Fruit fly (Drosophila melanogaster) whole organism, embryonic: ENCODE results near the gene ninaE.

Experiments used
- Adf1 ChIP-seq: fragments of 200-800 bp; sonication (Bioruptor generic); IDR thresholded peaks from 2 replicates; pipeline ENCODE4 v1.3.6; 2022; ENCODE audit warnings: missing biosample characterization, missing genetic modification characterization
- Aef1 ChIP-seq: fragments of 200-800 bp; sonication (Bioruptor generic); IDR thresholded peaks from 3 replicates; pipeline ENCODE4 v1.3.6; 2022; ENCODE audit warnings: missing biosample characterization, missing genetic modification characterization
- CG10209 ChIP-seq: fragments of 200-800 bp; sonication (Bioruptor generic); optimal IDR thresholded peaks from 3 replicates; lab custom pipeline; 2017; ENCODE audit warnings: missing biosample characterization, mild to moderate bottlenecking, missing genetic modification characterization, missing genetic modification reagents
- CG11560 ChIP-seq: fragments of 200-800 bp; sonication (Bioruptor generic); IDR thresholded peaks from 3 replicates; pipeline ENCODE4 v1.3.6; 2022; ENCODE audit warnings: missing biosample characterization, missing genetic modification characterization
- CG11695 ChIP-seq: fragments of 200-800 bp; sonication (Bioruptor generic); IDR thresholded peaks from 3 replicates; pipeline ENCODE4 v1.3.6; 2022; ENCODE audit warnings: missing biosample characterization, missing genetic modification characterization
- CG12104 ChIP-seq: fragments of 200-800 bp; sonication (Bioruptor generic); optimal IDR thresholded peaks from 3 replicates; lab custom pipeline; 2016; ENCODE audit warnings: missing biosample characterization, missing genetic modification characterization
- CG12942 ChIP-seq: fragments of 200-800 bp; sonication (Bioruptor generic); optimal IDR thresholded peaks from 3 replicates; lab custom pipeline; 2016; ENCODE audit warnings: missing biosample characterization, missing genetic modification characterization
- CG13123 ChIP-seq: fragments of 200-800 bp; sonication (Bioruptor generic); optimal IDR thresholded peaks from 2 replicates; lab custom pipeline; 2016; ENCODE audit warnings: missing biosample characterization, missing genetic modification characterization
- CG13287 ChIP-seq: fragments of 200-800 bp; sonication (Bioruptor generic); IDR thresholded peaks from 2 replicates; pipeline ENCODE4 v1.3.6; 2022; ENCODE audit warnings: missing biosample characterization, missing genetic modification characterization; ENCODE audit not compliant: partially characterized antibody
- CG13624 ChIP-seq: fragments of 200-800 bp; sonication (Bioruptor generic); optimal IDR thresholded peaks from 2 replicates; lab custom pipeline; 2016; ENCODE audit warnings: missing biosample characterization, missing genetic modification characterization
- CG15601 ChIP-seq: fragments of 200-800 bp; sonication (Bioruptor generic); optimal IDR thresholded peaks from 3 replicates; lab custom pipeline; 2019; ENCODE audit warnings: missing biosample characterization, mild to moderate bottlenecking, missing genetic modification characterization, moderate library complexity
- CG1602 ChIP-seq: fragments of 200-800 bp; sonication (Bioruptor generic); optimal IDR thresholded peaks from 3 replicates; lab custom pipeline; 2016; ENCODE audit warnings: missing biosample characterization, missing genetic modification characterization
- CG16863 ChIP-seq: fragments of 200-800 bp; sonication (Bioruptor generic); optimal IDR thresholded peaks from 3 replicates; lab custom pipeline; 2016; ENCODE audit warnings: missing biosample characterization, missing genetic modification characterization
- CG18262 ChIP-seq: fragments of 200-800 bp; optimal IDR thresholded peaks from 3 replicates; lab custom pipeline; 2019; ENCODE audit warnings: missing biosample characterization, mild to moderate bottlenecking, missing genetic modification characterization, moderate library complexity
- CG2889 ChIP-seq: fragments of 200-800 bp; sonication (Bioruptor generic); IDR thresholded peaks from 3 replicates; pipeline ENCODE4 v1.3.6; 2022; ENCODE audit warnings: missing biosample characterization, missing genetic modification characterization
- CG33557 ChIP-seq: fragments of 200-800 bp; sonication (Bioruptor generic); optimal IDR thresholded peaks from 2 replicates; lab custom pipeline; 2019; ENCODE audit warnings: missing biosample characterization, mild to moderate bottlenecking, missing genetic modification characterization, moderate library complexity
- CG34376 ChIP-seq: fragments of 200-800 bp; sonication (Bioruptor generic); optimal IDR thresholded peaks from 2 replicates; lab custom pipeline; 2018; ENCODE audit warnings: missing biosample characterization, mild to moderate bottlenecking, missing genetic modification characterization
- CG3847 ChIP-seq: fragments of 200-800 bp; sonication (Bioruptor generic); IDR thresholded peaks from 2 replicates; pipeline ENCODE4 v1.3.6; 2022; ENCODE audit warnings: missing biosample characterization, missing genetic modification characterization
- CG42726 ChIP-seq: fragments of 200-800 bp; sonication (Bioruptor generic); IDR thresholded peaks from 2 replicates; pipeline ENCODE4 v1.3.6; 2022; ENCODE audit warnings: missing biosample characterization, missing genetic modification characterization; ENCODE audit not compliant: partially characterized antibody
- CG4282 ChIP-seq: fragments of 200-800 bp; sonication (Bioruptor generic); optimal IDR thresholded peaks from 2 replicates; lab custom pipeline; 2016; ENCODE audit warnings: missing biosample characterization, missing genetic modification characterization
- CG5245 ChIP-seq: fragments of 200-800 bp; sonication (Bioruptor generic); optimal IDR thresholded peaks from 3 replicates; lab custom pipeline; 2016; ENCODE audit warnings: missing biosample characterization, missing genetic modification characterization
- CG6854 ChIP-seq: fragments of 200-800 bp; sonication (Bioruptor generic); optimal IDR thresholded peaks from 3 replicates; lab custom pipeline; 2017; ENCODE audit warnings: missing biosample characterization, mild to moderate bottlenecking, missing genetic modification characterization
- CG7556 ChIP-seq: fragments of 200-800 bp; sonication (Bioruptor generic); optimal IDR thresholded peaks from 2 replicates; lab custom pipeline; 2017; ENCODE audit warnings: missing biosample characterization, mild to moderate bottlenecking, missing genetic modification characterization
- CG7839 ChIP-seq: fragments of 200-800 bp; sonication (Bioruptor generic); optimal IDR thresholded peaks from 3 replicates; lab custom pipeline; 2018; ENCODE audit warnings: missing biosample characterization, mild to moderate bottlenecking, missing genetic modification characterization, moderate library complexity
- CG8290 ChIP-seq, 3 experiments: fragments of 200-800 bp; sonication (Bioruptor generic); optimal IDR thresholded peaks; 2 replicates each; lab custom pipeline; 2016 to 2019; ENCODE audit warnings: missing biosample characterization in 3 of 3, missing genetic modification characterization in 3 of 3, mild to moderate bottlenecking in 2 of 3, moderate library complexity in 1 of 3
- CTCF ChIP-seq: fragments of 200-800 bp; sonication (Bioruptor generic); optimal IDR thresholded peaks from 2 replicates; lab custom pipeline; 2017; ENCODE audit warnings: missing biosample characterization, mild to moderate bottlenecking, missing genetic modification characterization, moderate library complexity
- Doc2 ChIP-seq: fragments of 200-800 bp; sonication (Bioruptor generic); IDR thresholded peaks from 2 replicates; pipeline ENCODE4 v1.3.6; 2022; ENCODE audit warnings: missing biosample characterization, missing genetic modification characterization
- Gsc ChIP-seq: fragments of 200-800 bp; sonication (Bioruptor generic); IDR thresholded peaks from 2 replicates; pipeline ENCODE4 v1.3.6; 2022; ENCODE audit warnings: missing biosample characterization, missing genetic modification characterization
- Lim3 ChIP-seq: fragments of 200-800 bp; sonication (Bioruptor generic); IDR thresholded peaks from 2 replicates; pipeline ENCODE4 v1.3.6; 2022; ENCODE audit warnings: missing biosample characterization, missing genetic modification characterization
- Lpt ChIP-seq: fragments of >200 bp; optimal IDR thresholded peaks from 2 replicates; lab custom pipeline; 2018; ENCODE audit warnings: missing biosample characterization, missing genetic modification characterization
- Mes4 ChIP-seq: fragments of 200-800 bp; sonication (Bioruptor generic); optimal IDR thresholded peaks from 2 replicates; lab custom pipeline; 2016; ENCODE audit warnings: missing biosample characterization, missing genetic modification characterization
- NC2β ChIP-seq: fragments of 200-800 bp; sonication (Bioruptor generic); optimal IDR thresholded peaks from 2 replicates; lab custom pipeline; 2016; ENCODE audit warnings: missing biosample characterization, missing genetic modification characterization
- Taf1 ChIP-seq: fragments of 200-800 bp; sonication (Bioruptor generic); IDR thresholded peaks from 2 replicates; pipeline ENCODE4 v1.3.6; 2022; ENCODE audit warnings: missing biosample characterization, missing genetic modification characterization
- amos ChIP-seq: fragments of 200-800 bp; sonication (Bioruptor generic); IDR thresholded peaks from 2 replicates; pipeline ENCODE4 v1.3.6; 2022; ENCODE audit warnings: missing biosample characterization, missing genetic modification characterization; ENCODE audit not compliant: partially characterized antibody
- bcd ChIP-seq: fragments of 200-800 bp; sonication (Bioruptor generic); optimal IDR thresholded peaks from 2 replicates; lab custom pipeline; 2017; ENCODE audit warnings: missing biosample characterization, mild to moderate bottlenecking, missing genetic modification characterization
- bowl ChIP-seq: fragments of 200-800 bp; sonication (Bioruptor generic); IDR thresholded peaks from 2 replicates; pipeline ENCODE4 v1.3.6; 2022; ENCODE audit warnings: missing biosample characterization, missing genetic modification characterization
- btn ChIP-seq: fragments of 200-800 bp; sonication (Bioruptor generic); optimal IDR thresholded peaks from 2 replicates; lab custom pipeline; 2016; ENCODE audit warnings: missing biosample characterization, missing genetic modification characterization
- cas ChIP-seq: fragments of 200-800 bp; sonication (Bioruptor generic); IDR thresholded peaks from 2 replicates; pipeline ENCODE4 v1.3.6; 2022; ENCODE audit warnings: missing biosample characterization, missing genetic modification characterization
- caup ChIP-seq: fragments of 200-800 bp; sonication (Bioruptor generic); optimal IDR thresholded peaks from 3 replicates; lab custom pipeline; 2017; ENCODE audit warnings: missing biosample characterization, mild to moderate bottlenecking, missing genetic modification characterization, moderate library complexity; ENCODE audit not compliant: severe bottlenecking
- chif ChIP-seq, 2 experiments: fragments of 200-800 bp; sonication (Bioruptor generic); optimal IDR thresholded peaks; 3 replicates each; lab custom pipeline; 2016; ENCODE audit warnings: missing biosample characterization in 2 of 2, missing genetic modification characterization in 2 of 2
- corto ChIP-seq: fragments of 200-800 bp; sonication (Bioruptor generic); optimal IDR thresholded peaks from 2 replicates; lab custom pipeline; 2016; ENCODE audit warnings: missing biosample characterization, mild to moderate bottlenecking, missing genetic modification characterization, moderate library complexity
- danr ChIP-seq: fragments of 200-800 bp; sonication (Bioruptor generic); IDR thresholded peaks from 2 replicates; pipeline ENCODE4 v1.3.6; 2022; ENCODE audit warnings: missing biosample characterization, missing genetic modification characterization
- fd102C ChIP-seq: fragments of 200-800 bp; sonication (Bioruptor generic); optimal IDR thresholded peaks from 2 replicates; lab custom pipeline; 2018; ENCODE audit warnings: missing biosample characterization, mild to moderate bottlenecking, missing genetic modification characterization, moderate library complexity
- grn ChIP-seq: fragments of 200-800 bp; sonication (Bioruptor generic); optimal IDR thresholded peaks from 3 replicates; lab custom pipeline; 2017; ENCODE audit warnings: missing biosample characterization, missing genetic modification characterization
- gsb ChIP-seq: fragments of 200-800 bp; sonication (Bioruptor generic); IDR thresholded peaks from 2 replicates; pipeline ENCODE4 v1.3.6; 2022; ENCODE audit warnings: missing biosample characterization, missing genetic modification characterization
- jigr1 ChIP-seq: fragments of 200-800 bp; sonication (Bioruptor generic); IDR thresholded peaks from 3 replicates; pipeline ENCODE4 v1.3.6; 2022; ENCODE audit warnings: missing biosample characterization, missing genetic modification characterization
- lmd ChIP-seq: fragments of 200-800 bp; sonication (Bioruptor generic); IDR thresholded peaks from 2 replicates; pipeline ENCODE4 v1.3.6; 2022; ENCODE audit warnings: missing biosample characterization, missing genetic modification characterization
- pros ChIP-seq: fragments of 200-800 bp; sonication (Bioruptor generic); optimal IDR thresholded peaks from 3 replicates; lab custom pipeline; 2019; ENCODE audit warnings: missing biosample characterization, mild to moderate bottlenecking, missing genetic modification characterization, moderate library complexity
- pum ChIP-seq: fragments of 200-800 bp; sonication (Bioruptor generic); optimal IDR thresholded peaks from 2 replicates; lab custom pipeline; 2016; ENCODE audit warnings: missing biosample characterization, missing genetic modification characterization
- seq ChIP-seq: fragments of 200-800 bp; sonication (Bioruptor generic); IDR thresholded peaks from 2 replicates; pipeline ENCODE4 v1.3.6; 2022; ENCODE audit warnings: missing biosample characterization, missing genetic modification characterization
- zf30C ChIP-seq: fragments of 200-800 bp; sonication (Bioruptor generic); optimal IDR thresholded peaks from 3 replicates; lab custom pipeline; 2018; ENCODE audit warnings: missing biosample characterization, mild to moderate bottlenecking, missing genetic modification characterization

Gene ninaE

dm6 chr3R:19889603-19890187 is 1.7 kb upstream of the ninaE start (continued):
- TF ChIP-seq CG15601 (tag; lab: Kevin White, UChicago) (peak; percentile 13), CG11695 (peak; percentile 76), jigr1 (GFP tag; lab: Robert Waterston, UW) (no peak), CG12104 (GFP tag; lab: Kevin White, UChicago) (peak; percentile 64), btn (GFP tag; lab: Kevin White, UChicago) (no peak), zf30C (GFP tag; lab: Kevin White, UChicago) (no peak), CG18262 (tag; lab: Kevin White, UChicago) (peak; percentile 64), CG1602 (GFP tag; lab: Kevin White, UChicago) (peak; percentile 28), chif (GFP tag; optimal IDR thresholded peaks at IDR 0.05; lab: Kevin White, UChicago) (no peak), CG6854 (GFP tag; lab: Kevin White, UChicago) (peak; percentile 81), pum (peak; percentile 13), CG13624 (GFP tag; lab: Kevin White, UChicago) (no peak), gsb (GFP tag; lab: Robert Waterston, UW) (0 out of 2 replicates have a peak, but pooled peaks have one; percentile 43), CTCF (GFP tag; lab: Kevin White, UChicago) (peak; percentile 47), Taf1 (peak; percentile 66), lmd (peak; percentile 73; the same call in 1 of the 2 replicates), cas (GFP tag; lab: Robert Waterston, UW) (no peak), CG13123 (GFP tag; lab: Kevin White, UChicago) (no peak), CG7556 (GFP tag; lab: Kevin White, UChicago) (peak; percentile 81), CG34376 (peak; percentile 68), Mes4 (GFP tag; lab: Kevin White, UChicago) (no peak), danr (no peak), CG7839 (tag; lab: Kevin White, UChicago) (peak; percentile 89), CG4282 (GFP tag; lab: Kevin White, UChicago) (no peak), CG8290 (GFP tag; optimal IDR thresholded peaks at IDR 0.05; lab: Kevin White, UChicago) (no peak), CG8290 (tag; optimal IDR thresholded peaks at IDR 0.05; lab: Kevin White, UChicago) (peak in 1 of 2 experiments; percentile 49), Aef1 (GFP tag; lab: Robert Waterston, UW) (peak; percentile 58; the same call in 2 of the 3 replicates), grn (GFP tag; lab: Kevin White, UChicago) (no peak), bowl (GFP tag; lab: Robert Waterston, UW) (no peak; the same call in 1 of the 2 replicates), CG10209 (GFP tag; lab: Kevin White, UChicago) (peak; percentile 80), CG13287 (GFP tag; lab: Robert Waterston, UW) (peak; percentile 29), seq (GFP tag; lab: Robert Waterston, UW) (peak; percentile 13; the same call in 1 of the 2 replicates), Adf1 (GFP tag; lab: Robert Waterston, UW) (peak; percentile 95), NC2β (GFP tag; lab: Kevin White, UChicago) (no peak), CG5245 (GFP tag; lab: Kevin White, UChicago) (peak; percentile 16), Lpt (GFP tag; lab: Kevin White, UChicago) (no peak), caup (GFP tag; lab: Kevin White, UChicago) (peak; percentile 86), CG33557 (no peak), amos (no peak), CG16863 (GFP tag; lab: Kevin White, UChicago) (no peak), Lim3 (GFP tag; lab: Robert Waterston, UW) (no peak), fd102C (no peak), bcd (peak; percentile 79), CG11560 (tag; lab: Robert Waterston, UW) (no peak), Gsc (no peak), CG3847 (GFP tag; lab: Robert Waterston, UW) (peak; percentile 57), CG2889 (GFP tag; lab: Robert Waterston, UW) (0 out of 3 replicates have a peak, but pooled peaks have one; percentile 17), pros (GFP tag; lab: Kevin White, UChicago) (no peak), Doc2 (GFP tag; lab: Robert Waterston, UW) (no peak), CG42726 (GFP tag; lab: Robert Waterston, UW) (no peak), corto (GFP tag; lab: Kevin White, UChicago) (no peak), CG12942 (GFP tag; lab: Kevin White, UChicago) (peak; percentile 39)
